Fruit fly (Drosophila melanogaster): ENCODE results near the gene Sfp35C.

dm6 chr2L:15248163-15249005 is 46.5 kb upstream of the Sfp35C start, which contains the start of gene dao:
- no peak for TF ChIP-seq psq (optimal IDR thresholded peaks at IDR 0.05)
- no peak for TF ChIP-seq Myc (optimal IDR thresholded peaks at IDR 0.05)
- no peak for TF ChIP-seq h (optimal IDR thresholded peaks at IDR 0.05)
- no peak for TF ChIP-seq ttk (optimal IDR thresholded peaks at IDR 0.05)
- no peak for TF ChIP-seq insv (optimal IDR thresholded peaks at IDR 0.05)
